Worm (Caenorhabditis elegans) whole organism, young adult: Measurements from ENCODE around the gene F54E7.9.

Experiments
- F33H1.4 ChIP-seq: fragments of 200-800 bp; sonication (Bioruptor generic); IDR thresholded peaks from 2 replicates; pipeline ENCODE4 v1.3.6; 2022; ENCODE audit warnings: missing genetic modification reagents, missing genetic modification characterization, missing compliant biosample characterization
- Y79H2A.3 ChIP-seq: fragments of 200-800 bp; sonication (Bioruptor generic); conservative IDR thresholded peaks from 2 replicates; pipeline ENCODE4 v1.3.6; 2022; ENCODE audit warnings: missing genetic modification reagents, missing genetic modification characterization, missing compliant biosample characterization
- efl-1 ChIP-seq: fragments of 150-350 bp; optimal IDR thresholded peaks from 2 replicates; lab custom pipeline; 2014; ENCODE audit warnings: missing biosample characterization, missing genetic modification reagents, missing genetic modification characterization
- lsl-1 ChIP-seq: fragments of 200-800 bp; sonication (Bioruptor generic); optimal IDR thresholded peaks from 2 replicates; lab custom pipeline; 2018; ENCODE audit warnings: mild to moderate bottlenecking, missing genetic modification characterization, moderate library complexity, missing compliant biosample characterization
- nhr-27 ChIP-seq: fragments of 200-800 bp; sonication (Bioruptor generic); optimal IDR thresholded peaks from 2 replicates; lab custom pipeline; 2018; ENCODE audit warnings: mild to moderate bottlenecking, missing genetic modification characterization, moderate library complexity, missing compliant biosample characterization
- nhr-90 ChIP-seq: sonication (generic microtip); optimal IDR thresholded peaks from 2 replicates; lab custom pipeline; 2016; ENCODE audit warnings: missing genotype, mild to moderate bottlenecking, missing genetic modification characterization, missing compliant biosample characterization

ce11 chrIII:5719105-5719831, 41.6 kb upstream of the F54E7.9 start:
- TF ChIP-seq nhr-27 (tag; lab: Kevin White, UChicago) (no peak), nhr-90 (no peak), efl-1 (GFP tag; lab: Kevin White, UChicago) (no peak), F33H1.4 (no peak), lsl-1 (no peak), Y79H2A.3 (GFP tag; lab: Robert Waterston, UW) (no peak)
